Worm (Caenorhabditis elegans) whole organism, L4 larva: ENCODE measurements around the gene ets-5.

ENCODE experiments used
- D1046.2 ChIP-seq: fragments of 200-800 bp; sonication (Bioruptor generic); IDR thresholded peaks from 2 replicates; pipeline ENCODE4 v1.3.6; 2022; ENCODE audit warnings: missing genetic modification characterization, missing compliant biosample characterization
- T20F7.1 ChIP-seq: fragments of 200-800 bp; sonication (Bioruptor generic); optimal IDR thresholded peaks from 2 replicates; lab custom pipeline; 2018; ENCODE audit warnings: mild to moderate bottlenecking, missing genetic modification characterization, missing compliant biosample characterization
- Y105C5A.15 ChIP-seq: fragments of 200-800 bp; sonication (Bioruptor generic); IDR thresholded peaks from 2 replicates; pipeline ENCODE4 v1.3.6; 2022; ENCODE audit warnings: missing genetic modification characterization, missing compliant biosample characterization
- Y48G9A.11 ChIP-seq: fragments of 200-800 bp; sonication (Bioruptor generic); IDR thresholded peaks from 2 replicates; pipeline ENCODE4 v1.3.6; 2022; ENCODE audit warnings: missing genetic modification reagents, missing genetic modification characterization, missing compliant biosample characterization
- ZK546.5 ChIP-seq, 2 experiments: sonication (generic microtip); optimal IDR thresholded peaks; 2 replicates each; lab custom pipeline; 2017; ENCODE audit warnings: missing biosample characterization in 2 of 2, missing genetic modification characterization in 2 of 2
- aha-1 ChIP-seq: fragments of 150-350 bp; peaks from one replicate; lab custom pipeline; 2014; ENCODE audit warnings: missing biosample characterization, missing genetic modification characterization
- aly-2 ChIP-seq: sonication (generic microtip); optimal IDR thresholded peaks from 2 replicates; lab custom pipeline; 2018; ENCODE audit warnings: missing biosample characterization, missing genetic modification characterization
- ceh-28 ChIP-seq: fragments of 150-350 bp; optimal IDR thresholded peaks from 2 replicates; lab custom pipeline; 2014; ENCODE audit warnings: missing biosample characterization, missing genetic modification reagents, missing genetic modification characterization
- ceh-44 ChIP-seq: fragments of 200-800 bp; sonication (Bioruptor generic); IDR thresholded peaks from 2 replicates; pipeline ENCODE4 v1.3.6; 2022; ENCODE audit warnings: missing genetic modification reagents, missing genetic modification characterization, missing compliant biosample characterization
- daf-16 ChIP-seq, 3 experiments: sonication (generic microtip); optimal IDR thresholded peaks; 2 replicates each; lab custom pipeline; 2016 to 2017; ENCODE audit warnings: missing genetic modification characterization in 3 of 3, missing genetic modification reagents in 3 of 3, mild to moderate bottlenecking in 2 of 3, missing compliant biosample characterization in 2 of 3, missing biosample characterization in 1 of 3, moderate library complexity in 1 of 3
- daf-8 ChIP-seq: fragments of 200-800 bp; sonication (Bioruptor generic); IDR thresholded peaks from 2 replicates; pipeline ENCODE4 v1.3.6; 2022; ENCODE audit warnings: missing genetic modification characterization, missing compliant biosample characterization
- dmd-6 ChIP-seq: fragments of 200-800 bp; sonication (Bioruptor generic); IDR thresholded peaks from 2 replicates; pipeline ENCODE4 v1.3.6; 2022; ENCODE audit warnings: missing genetic modification reagents, missing genetic modification characterization, missing compliant biosample characterization
- dmd-8 ChIP-seq: fragments of 200-800 bp; sonication (Bioruptor generic); IDR thresholded peaks from 2 replicates; pipeline ENCODE4 v1.3.6; 2022; ENCODE audit warnings: missing genetic modification characterization, missing compliant biosample characterization
- dve-1 ChIP-seq: sonication (generic microtip); optimal IDR thresholded peaks from 2 replicates; lab custom pipeline; 2017; ENCODE audit warnings: antibody characterized with exemption, mild to moderate bottlenecking, missing genetic modification characterization, missing compliant biosample characterization; ENCODE audit not compliant: insufficient read depth
- lim-7 ChIP-seq: fragments of 200-800 bp; sonication (Bioruptor generic); IDR thresholded peaks from 2 replicates; pipeline ENCODE4 v1.3.6; 2022; ENCODE audit warnings: missing genetic modification characterization, missing compliant biosample characterization
- lin-1 ChIP-seq: fragments of 200-800 bp; sonication (Bioruptor generic); IDR thresholded peaks from 2 replicates; pipeline ENCODE4 v1.3.6; 2022; ENCODE audit warnings: missing genetic modification reagents, missing genetic modification characterization, missing compliant biosample characterization
- lin-13 ChIP-seq: fragments of 150-350 bp; optimal IDR thresholded peaks from 2 replicates; lab custom pipeline; 2014; ENCODE audit warnings: missing biosample characterization, missing genetic modification reagents, missing genetic modification characterization
- lin-38 ChIP-seq: fragments of 200-800 bp; sonication (Bioruptor generic); IDR thresholded peaks from 2 replicates; pipeline ENCODE4 v1.3.6; 2022; ENCODE audit warnings: missing genetic modification reagents, missing genetic modification characterization, missing compliant biosample characterization
- mdt-29 ChIP-seq: fragments of 200-800 bp; sonication (Bioruptor generic); IDR thresholded peaks from 2 replicates; pipeline ENCODE4 v1.3.6; 2022; ENCODE audit warnings: missing genetic modification reagents, missing genetic modification characterization, missing compliant biosample characterization
- nhr-10 ChIP-seq: fragments of 150-350 bp; optimal IDR thresholded peaks from 2 replicates; lab custom pipeline; 2014; ENCODE audit warnings: missing biosample characterization, missing genetic modification characterization
- nhr-102 ChIP-seq: sonication (generic microtip); optimal IDR thresholded peaks from 2 replicates; lab custom pipeline; 2016; ENCODE audit warnings: mild to moderate bottlenecking, missing genetic modification characterization, moderate library complexity, missing compliant biosample characterization
- nhr-25 ChIP-seq: sonication (generic microtip); optimal IDR thresholded peaks from 2 replicates; lab custom pipeline; 2017; ENCODE audit warnings: missing genetic modification characterization, mild to moderate bottlenecking, missing compliant biosample characterization, antibody characterized with exemption, moderate library complexity, borderline replicate concordance; ENCODE audit not compliant: insufficient read depth
- nhr-41 ChIP-seq: fragments of 200-800 bp; sonication (Bioruptor generic); IDR thresholded peaks from 2 replicates; pipeline ENCODE4 v1.3.6; 2022; ENCODE audit warnings: missing genetic modification reagents, missing genetic modification characterization, missing compliant biosample characterization
- nhr-6 ChIP-seq: fragments of 150-350 bp; optimal IDR thresholded peaks from 2 replicates; lab custom pipeline; 2014; ENCODE audit warnings: missing biosample characterization, missing genetic modification characterization
- pha-4 ChIP-seq, 2 experiments: fragments of 150-350 bp in 1 of 2; fragments of 200-800 bp in 1 of 2; sonication (Bioruptor generic) in 1 of 2; IDR thresholded peaks in 1 of 2; optimal IDR thresholded peaks in 1 of 2; 2 replicates each; pipeline versions ENCODE4 v1.3.6 to Lab custom; 2014 to 2022; ENCODE audit warnings: missing genetic modification characterization in 2 of 2, missing genetic modification reagents in 2 of 2, missing biosample characterization in 1 of 2, missing compliant biosample characterization in 1 of 2
- pqm-1 ChIP-seq: sonication (generic microtip); optimal IDR thresholded peaks from 2 replicates; lab custom pipeline; 2017; ENCODE audit warnings: missing biosample characterization, missing genetic modification characterization
- sdz-12 ChIP-seq: fragments of 200-800 bp; sonication (Bioruptor generic); optimal IDR thresholded peaks from 2 replicates; lab custom pipeline; 2018; ENCODE audit warnings: mild to moderate bottlenecking, missing genetic modification characterization, missing compliant biosample characterization
- set-16 ChIP-seq: fragments of 200-800 bp; sonication (Bioruptor generic); IDR thresholded peaks from 2 replicates; pipeline ENCODE4 v1.3.6; 2022; ENCODE audit warnings: missing genetic modification reagents, missing genetic modification characterization, missing compliant biosample characterization
- skn-1 ChIP-seq: fragments of 150-350 bp; optimal IDR thresholded peaks from 2 replicates; lab custom pipeline; 2014; ENCODE audit warnings: missing biosample characterization, missing genetic modification characterization
- spr-1 ChIP-seq: sonication (generic microtip); optimal IDR thresholded peaks from 2 replicates; lab custom pipeline; 2016; ENCODE audit warnings: mild to moderate bottlenecking, missing genetic modification characterization, missing compliant biosample characterization
- spr-3 ChIP-seq: fragments of 200-800 bp; sonication (Bioruptor generic); optimal IDR thresholded peaks from 2 replicates; lab custom pipeline; 2018; ENCODE audit warnings: mild to moderate bottlenecking, missing genetic modification characterization, missing compliant biosample characterization
- unc-62 ChIP-seq, 3 experiments: fragments of 150-350 bp in 1 of 3; sonication (generic microtip); optimal IDR thresholded peaks in 2 of 3; peaks in 1 of 3; 1 replicate in 1 of 3; 2 replicates in 2 of 3; lab custom pipeline; 2014 to 2017; ENCODE audit warnings: missing biosample characterization in 3 of 3, missing genetic modification characterization in 3 of 3, missing genetic modification reagents in 3 of 3, missing genotype in 1 of 3
- zfp-3 ChIP-seq: fragments of 200-800 bp; sonication (Bioruptor generic); conservative IDR thresholded peaks from 2 replicates; pipeline ENCODE4 v1.3.6; 2022; ENCODE audit warnings: missing genetic modification reagents, missing genetic modification characterization, missing compliant biosample characterization
- zip-11 ChIP-seq: fragments of 200-800 bp; sonication (Bioruptor generic); IDR thresholded peaks from 2 replicates; pipeline ENCODE4 v1.3.6; 2022; ENCODE audit warnings: missing genetic modification characterization, missing compliant biosample characterization
- ztf-7 ChIP-seq: fragments of 150-350 bp; optimal IDR thresholded peaks from 2 replicates; lab custom pipeline; 2014; ENCODE audit warnings: missing biosample characterization, missing genetic modification characterization

The ets-5 gene

DNA sequence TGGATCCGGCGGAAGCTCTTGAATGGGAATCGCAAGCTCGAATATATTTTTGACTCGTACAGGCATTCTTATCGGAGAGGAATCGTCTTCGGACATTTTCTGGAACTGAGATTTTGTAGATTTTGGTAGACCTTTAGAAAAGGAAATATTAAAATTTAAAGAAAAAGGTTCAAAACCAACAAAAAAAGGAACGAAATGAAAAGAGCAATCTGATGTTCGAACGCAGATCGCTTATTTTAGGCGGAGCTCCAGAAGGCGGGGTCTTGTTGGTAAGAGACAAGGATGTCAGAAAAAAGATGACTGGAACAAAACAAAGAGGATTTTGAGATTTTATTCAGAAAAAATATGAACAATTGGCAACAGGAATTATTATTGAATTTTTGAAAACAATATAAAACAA, 22.6 kb upstream of the ets-5 start, which contains the start of gene C42D8.9:
Gene C42D8.9 (minus strand): TSS at position 101 of the 400 bp plus-strand sequence.
- TF ChIP-seq spr-1 (tag; lab: Kevin White, UChicago): no peak
- no peak for TF ChIP-seq skn-1
- TF ChIP-seq aha-1 (tag; lab: Kevin White, UChicago): peak; percentile 28

DNA sequence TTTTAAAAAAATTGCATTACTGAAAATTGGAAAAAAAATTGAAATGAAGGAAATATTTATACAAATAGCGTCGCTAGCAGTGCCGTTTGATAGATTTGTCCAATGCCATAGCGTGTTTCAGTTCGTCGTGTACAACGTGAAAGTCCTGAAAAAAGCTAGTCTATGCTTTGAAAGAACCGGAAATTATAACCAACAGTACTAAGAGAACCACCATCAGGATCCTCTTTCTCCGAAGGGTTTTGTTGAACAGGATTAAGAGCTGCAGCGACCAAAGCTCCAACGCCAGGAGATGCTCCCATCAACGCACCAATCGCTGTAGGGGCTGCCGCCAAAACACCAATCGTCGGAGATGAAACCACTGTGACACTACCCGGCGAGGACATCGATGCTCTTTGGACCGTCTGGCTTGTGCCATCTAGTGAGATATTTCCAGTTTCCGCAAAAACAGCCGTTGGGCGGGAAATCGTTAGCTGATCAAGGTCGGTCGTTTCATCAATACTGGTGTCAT, 21.9 kb upstream of the ets-5 start:
- TF ChIP-seq ceh-28 (tag; lab: Kevin White, UChicago): no peak
- TF ChIP-seq ztf-7 (tag; lab: Kevin White, UChicago): no peak
- TF ChIP-seq daf-16 (GFP tag; optimal IDR thresholded peaks at IDR 0.05; lab: Kevin White, UChicago): peak in 1 of 2 experiments; percentile 42
- TF ChIP-seq daf-16 (tag; optimal IDR thresholded peaks at IDR 0.05; lab: Kevin White, UChicago): no peak
- peak; percentile 35; the same call in 1 of the 2 replicates for TF ChIP-seq nhr-41
- TF ChIP-seq lim-7: 0 out of 2 replicates have a peak, but pooled peaks have one; percentile 8
- TF ChIP-seq sdz-12 (GFP tag; lab: Kevin White, UChicago): no peak
- TF ChIP-seq dve-1 (tag; lab: Kevin White, UChicago): peak; percentile 30
- no peak for TF ChIP-seq nhr-6 (tag; lab: Kevin White, UChicago)
- TF ChIP-seq spr-3 (GFP tag; lab: Kevin White, UChicago): no peak
- peak; percentile 24 for TF ChIP-seq dmd-6 (GFP tag; lab: Robert Waterston, UW)
- TF ChIP-seq lin-13 (GFP tag; lab: Kevin White, UChicago): peak; percentile 21
- no peak for TF ChIP-seq nhr-10 (tag; lab: Kevin White, UChicago)
- TF ChIP-seq lin-1 (GFP tag; lab: Robert Waterston, UW): 0 out of 2 replicates have a peak, but pooled peaks have one; percentile 16
- TF ChIP-seq mdt-29 (GFP tag; lab: Robert Waterston, UW): 0 out of 2 replicates have a peak, but pooled peaks have one; percentile 22
- TF ChIP-seq Y105C5A.15: peak; percentile 82; the same call in 1 of the 2 replicates
- no peak for TF ChIP-seq unc-62 (GFP tag; optimal IDR thresholded peaks at IDR 0.05 in 1 of 2; lab: Kevin White, UChicago)
- TF ChIP-seq unc-62 (tag; optimal IDR thresholded peaks at IDR 0.05; lab: Kevin White, UChicago): no peak
- 0 out of 2 replicates have a peak, but pooled peaks have one; percentile 50 for TF ChIP-seq Y48G9A.11
- TF ChIP-seq dmd-8 (GFP tag; lab: Robert Waterston, UW): no peak
- TF ChIP-seq pha-4 (GFP tag; IDR thresholded peaks at IDR 0.05; lab: Robert Waterston, UW): peak; percentile 9; the same call in 1 of the 2 replicates
- no peak for TF ChIP-seq pha-4 (tag; optimal IDR thresholded peaks at IDR 0.05; lab: Kevin White, UChicago)
- peak; percentile 17 for TF ChIP-seq nhr-102
- no peak for TF ChIP-seq ZK546.5 (tag; optimal IDR thresholded peaks at IDR 0.05; lab: Kevin White, UChicago)
- peak; percentile 45 for TF ChIP-seq lin-38 (GFP tag; lab: Robert Waterston, UW)
- peak; percentile 95 for TF ChIP-seq zfp-3 (GFP tag; lab: Robert Waterston, UW)
- no peak for TF ChIP-seq D1046.2 (GFP tag; lab: Robert Waterston, UW)
- TF ChIP-seq pqm-1 (tag; lab: Kevin White, UChicago): no peak
- TF ChIP-seq T20F7.1 (GFP tag; lab: Kevin White, UChicago): peak; percentile 63
- no peak for TF ChIP-seq daf-8

DNA sequence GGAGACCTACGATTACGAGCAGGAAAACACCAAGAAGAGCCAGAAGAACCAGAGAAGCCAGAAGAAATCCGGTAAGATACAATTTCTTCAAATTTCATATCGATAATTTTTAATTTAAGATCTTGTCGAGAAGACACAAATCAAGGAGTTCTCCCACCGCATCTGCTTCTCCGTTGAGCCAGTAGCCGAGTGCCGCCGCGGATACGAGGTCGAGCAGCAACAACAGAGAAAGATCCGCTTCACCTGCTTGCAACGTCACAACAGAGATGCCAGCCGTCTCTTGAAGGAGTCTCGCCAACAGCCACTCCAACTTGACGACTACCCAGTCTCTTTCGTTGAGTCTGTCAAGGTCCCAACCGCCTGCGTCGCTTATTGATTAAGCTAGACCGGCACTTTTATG, 21.4 kb upstream of the ets-5 start:
- peak; percentile 33; the same call in 1 of the 2 replicates for TF ChIP-seq pha-4 (GFP tag; IDR thresholded peaks at IDR 0.05; lab: Robert Waterston, UW)
- no peak for TF ChIP-seq pha-4 (tag; optimal IDR thresholded peaks at IDR 0.05; lab: Kevin White, UChicago)
- TF ChIP-seq daf-8: no peak
- peak; percentile 70 for TF ChIP-seq set-16 (GFP tag; lab: Robert Waterston, UW)

- TF ChIP-seq zip-11 (GFP tag; lab: Robert Waterston, UW): no peak
- TF ChIP-seq ceh-44: no peak
- no peak for TF ChIP-seq dve-1 (tag; lab: Kevin White, UChicago)
- TF ChIP-seq zfp-3 (GFP tag; lab: Robert Waterston, UW): 0 out of 2 replicates have a peak, but pooled peaks have one; percentile 7
- no peak for TF ChIP-seq nhr-25 (tag; lab: Kevin White, UChicago)
- no peak for TF ChIP-seq aly-2
Measured at ce11 chrX:5103422-5103821, 19.1 kb upstream of the ets-5 start.
